Worm (Caenorhabditis elegans): ENCODE measurements around the gene B0334.4.

Gene B0334.4

DNA sequence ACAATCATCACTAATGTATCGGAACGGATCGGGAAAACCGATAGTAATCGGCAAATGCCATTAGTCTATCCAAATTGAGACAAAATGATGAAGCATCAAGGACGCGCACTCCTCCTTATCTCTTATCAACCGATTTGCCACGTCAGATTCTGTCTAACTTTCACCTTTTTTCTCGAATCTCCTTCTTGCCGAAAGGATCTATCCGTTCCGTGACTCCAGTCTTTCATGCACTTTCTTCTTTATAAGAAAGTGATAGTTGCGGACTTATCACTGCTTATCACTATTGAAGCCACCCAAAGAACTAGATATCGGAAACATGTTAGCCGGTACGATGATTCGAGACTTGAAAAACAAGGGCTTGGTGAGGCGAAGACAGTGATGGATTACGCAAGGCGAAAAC, 6.5 kb downstream of the B0334.4 start:
- TF ChIP-seq W03F9.2 (tag; optimal IDR thresholded peaks at IDR 0.05) = no peak
- TF ChIP-seq dao-5 (tag; optimal IDR thresholded peaks at IDR 0.05) = no peak
- no peak for TF ChIP-seq him-1 (tag; optimal IDR thresholded peaks at IDR 0.05)

DNA sequence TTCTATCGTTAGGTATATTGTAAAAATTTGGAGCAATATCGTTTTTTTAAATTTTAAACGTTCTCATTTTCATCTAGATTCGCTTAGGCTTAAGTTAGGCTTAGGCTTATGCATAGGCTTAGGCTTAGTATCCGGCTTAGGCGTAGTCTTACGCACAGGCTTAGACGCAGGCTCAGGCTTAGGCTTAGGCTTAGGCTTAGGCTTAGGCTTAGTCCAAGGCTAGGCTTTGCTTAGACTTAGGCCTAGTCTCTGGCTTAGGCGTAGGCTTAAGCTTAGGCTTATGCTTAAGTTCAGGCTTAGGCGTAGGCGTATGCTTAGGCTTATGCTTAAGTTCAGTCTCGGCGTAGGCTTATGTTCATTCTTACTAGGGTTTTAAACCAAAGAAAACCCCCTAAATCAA, 8.3 kb downstream of the B0334.4 start:
- TF ChIP-seq W03F9.2 (tag; optimal IDR thresholded peaks at IDR 0.05) (no peak), dao-5 (tag; optimal IDR thresholded peaks at IDR 0.05) (no peak), him-1 (tag; optimal IDR thresholded peaks at IDR 0.05) (no peak)

DNA sequence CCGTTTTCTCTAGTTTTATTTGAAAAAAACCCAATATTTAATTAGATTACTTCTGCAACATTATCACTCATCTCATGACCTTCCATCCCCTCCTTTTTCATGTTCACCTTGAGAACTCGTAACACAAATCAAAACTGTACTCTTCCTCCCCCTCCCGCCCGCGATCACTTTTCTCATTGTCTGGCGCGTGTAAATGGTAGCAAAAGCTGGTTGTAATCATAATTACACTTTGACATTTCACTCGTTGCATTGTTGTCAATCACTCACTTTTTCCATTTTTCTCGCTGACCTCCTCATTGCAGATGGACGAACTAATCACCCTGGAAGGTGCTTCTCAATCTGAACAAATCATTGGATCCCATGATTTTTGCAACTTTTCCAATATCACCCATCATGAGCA, 14.9 kb downstream of the B0334.4 start, which contains the start of gene npr-41:
npr-41 (plus strand) TSS at position 301 of the 400 bp plus-strand sequence.
- TF ChIP-seq W03F9.2 (tag; optimal IDR thresholded peaks at IDR 0.05) = no peak

DNA sequence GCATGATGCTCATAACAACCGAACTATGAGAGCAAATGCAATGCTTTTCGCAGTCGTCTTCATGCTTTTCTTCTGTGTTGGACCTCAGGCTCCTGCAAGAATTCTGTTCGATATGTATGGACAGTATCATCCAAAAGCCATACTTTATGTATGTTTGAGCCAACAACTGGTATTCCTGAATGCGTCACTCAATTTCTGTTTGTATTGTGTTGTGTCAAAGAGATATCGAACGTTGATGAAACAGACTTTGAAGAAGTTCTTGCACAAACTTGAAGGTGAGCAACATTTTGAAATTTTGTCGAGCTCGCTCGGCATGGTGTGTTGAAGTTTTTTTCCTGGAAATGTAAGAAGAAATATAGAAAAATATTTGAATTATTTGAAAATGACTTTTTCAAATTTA, 17.4 kb downstream of the B0334.4 start:
- TF ChIP-seq him-1 (tag; optimal IDR thresholded peaks at IDR 0.05) (no peak), dao-5 (tag; optimal IDR thresholded peaks at IDR 0.05) (no peak), W03F9.2 (tag; optimal IDR thresholded peaks at IDR 0.05) (no peak)

DNA sequence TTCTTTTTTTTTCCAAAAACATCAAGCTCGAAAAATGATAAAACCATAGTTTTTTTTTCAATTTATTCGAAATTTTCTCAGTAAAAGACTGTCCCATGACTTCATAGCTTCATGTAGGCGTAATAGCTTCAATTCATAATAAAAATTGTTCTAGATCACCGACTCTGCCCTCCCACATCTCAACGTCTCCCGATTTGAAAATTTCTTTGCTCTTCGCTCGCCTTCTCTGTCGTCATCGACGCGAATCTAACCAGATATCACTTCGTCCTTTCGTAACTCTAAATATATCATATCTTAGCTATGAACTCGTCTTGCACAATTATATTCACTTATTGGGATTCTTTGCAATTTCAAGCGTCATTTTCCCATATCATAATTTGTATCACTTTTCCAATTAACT, 19.3 kb downstream of the B0334.4 start, which contains the start of gene srh-44:
srh-44 (plus strand) TSS at position 301 of the 400 bp plus-strand sequence.
- TF ChIP-seq dao-5 (tag; optimal IDR thresholded peaks at IDR 0.05) (no peak), him-1 (tag; optimal IDR thresholded peaks at IDR 0.05) (no peak)

DNA sequence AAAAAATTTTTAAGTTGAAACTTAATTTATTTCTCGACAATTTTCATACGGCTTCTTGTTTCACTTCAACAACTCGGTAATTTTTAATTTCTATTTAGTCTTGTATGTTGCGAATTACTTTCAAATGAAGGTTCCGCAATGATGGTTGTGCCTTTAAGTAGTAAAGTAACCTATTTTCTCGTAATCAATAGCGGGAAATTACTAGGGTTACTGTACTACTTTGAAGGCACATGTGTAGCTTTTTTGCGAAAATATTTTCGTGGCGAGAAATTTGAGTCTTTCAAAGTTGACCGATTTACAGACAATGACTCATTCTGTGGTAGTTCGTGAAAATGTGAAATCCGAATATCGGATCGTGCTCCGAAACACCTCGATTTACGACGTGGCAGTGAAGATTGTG, 22.7 kb downstream of the B0334.4 start, which contains the start of gene B0334.10:
B0334.10 (plus strand) TSS at position 301 of the 400 bp plus-strand sequence.
- no peak for TF ChIP-seq W03F9.2 (tag; optimal IDR thresholded peaks at IDR 0.05)
- TF ChIP-seq dao-5 (tag; optimal IDR thresholded peaks at IDR 0.05) = no peak
- no peak for TF ChIP-seq him-1 (tag; optimal IDR thresholded peaks at IDR 0.05)

DNA sequence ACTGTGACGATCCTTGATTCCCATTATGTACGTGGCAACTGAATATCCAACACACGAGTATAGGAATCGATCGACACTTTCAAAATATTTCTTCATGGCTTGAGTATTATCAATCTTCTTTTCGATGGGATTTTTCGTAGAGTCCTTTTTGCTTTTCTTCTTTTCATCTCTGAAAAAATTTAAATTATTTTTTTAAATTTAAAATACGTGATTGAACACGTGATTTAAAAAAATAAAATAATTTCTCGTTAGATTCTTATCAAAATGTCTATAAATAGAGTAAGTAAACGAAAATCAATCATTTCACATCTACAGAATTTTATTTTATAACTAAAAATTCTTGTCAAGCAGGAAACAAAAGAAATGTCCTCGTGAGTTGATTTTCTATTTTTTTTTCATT, 25.8 kb downstream of the B0334.4 start, which contains the start of gene Y62F5A.10:
Y62F5A.10 (plus strand) TSS at position 301 of the 400 bp plus-strand sequence.
- no peak for TF ChIP-seq W03F9.2 (tag; optimal IDR thresholded peaks at IDR 0.05)
- TF ChIP-seq him-1 (tag; optimal IDR thresholded peaks at IDR 0.05) = no peak
- TF ChIP-seq dao-5 (tag; optimal IDR thresholded peaks at IDR 0.05) = no peak

DNA sequence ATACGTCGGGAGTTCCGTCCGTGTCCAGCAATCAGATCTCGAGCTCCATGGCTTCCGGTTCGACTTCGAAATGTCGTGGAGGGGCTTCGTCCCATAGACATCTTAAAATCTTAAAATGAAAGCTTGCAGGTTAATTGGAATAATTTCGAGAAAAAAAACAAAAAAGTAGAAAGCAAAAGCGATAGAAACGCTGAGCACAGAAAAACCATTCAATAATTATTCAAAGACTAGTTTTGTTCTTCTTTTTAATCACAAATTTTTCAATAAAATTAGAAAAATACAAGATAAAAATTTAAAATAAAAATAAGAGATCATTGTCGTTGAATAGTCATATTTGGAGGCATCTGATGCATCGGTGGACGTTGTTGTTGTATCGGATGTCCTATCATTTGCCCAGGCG, 31.5 kb downstream of the B0334.4 start, which contains the start of gene age-1:
age-1 (minus strand) TSS at position 101 of the 400 bp plus-strand sequence.
- TF ChIP-seq W03F9.2 (tag; optimal IDR thresholded peaks at IDR 0.05) = no peak
- no peak for TF ChIP-seq dao-5 (tag; optimal IDR thresholded peaks at IDR 0.05)
- TF ChIP-seq him-1 (tag; optimal IDR thresholded peaks at IDR 0.05) = no peak

DNA sequence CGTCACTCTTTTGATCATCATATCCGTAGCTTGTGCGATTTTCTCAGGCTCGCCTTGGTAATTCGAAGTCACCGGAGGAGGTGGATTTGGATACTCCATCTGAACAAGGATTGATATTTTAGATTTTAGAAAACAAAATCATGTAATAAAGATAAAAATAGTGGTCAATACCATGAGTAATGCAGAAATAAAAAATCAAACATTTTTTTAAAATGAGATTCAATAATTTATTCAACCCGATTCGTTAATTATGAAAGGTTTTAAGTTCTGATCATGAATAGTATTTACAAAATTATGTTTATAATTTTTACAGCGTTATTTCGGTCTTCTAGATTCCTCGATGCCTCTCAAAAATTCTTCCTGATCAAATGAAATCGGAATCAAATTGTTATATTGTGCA, 38.2 kb downstream of the B0334.4 start, which contains the start of gene mdt-8:
mdt-8 (minus strand) TSS at position 101 of the 400 bp plus-strand sequence.
- TF ChIP-seq W03F9.2 (tag; optimal IDR thresholded peaks at IDR 0.05) (no peak), him-1 (tag; optimal IDR thresholded peaks at IDR 0.05) (no peak), dao-5 (tag; optimal IDR thresholded peaks at IDR 0.05) (no peak)

DNA sequence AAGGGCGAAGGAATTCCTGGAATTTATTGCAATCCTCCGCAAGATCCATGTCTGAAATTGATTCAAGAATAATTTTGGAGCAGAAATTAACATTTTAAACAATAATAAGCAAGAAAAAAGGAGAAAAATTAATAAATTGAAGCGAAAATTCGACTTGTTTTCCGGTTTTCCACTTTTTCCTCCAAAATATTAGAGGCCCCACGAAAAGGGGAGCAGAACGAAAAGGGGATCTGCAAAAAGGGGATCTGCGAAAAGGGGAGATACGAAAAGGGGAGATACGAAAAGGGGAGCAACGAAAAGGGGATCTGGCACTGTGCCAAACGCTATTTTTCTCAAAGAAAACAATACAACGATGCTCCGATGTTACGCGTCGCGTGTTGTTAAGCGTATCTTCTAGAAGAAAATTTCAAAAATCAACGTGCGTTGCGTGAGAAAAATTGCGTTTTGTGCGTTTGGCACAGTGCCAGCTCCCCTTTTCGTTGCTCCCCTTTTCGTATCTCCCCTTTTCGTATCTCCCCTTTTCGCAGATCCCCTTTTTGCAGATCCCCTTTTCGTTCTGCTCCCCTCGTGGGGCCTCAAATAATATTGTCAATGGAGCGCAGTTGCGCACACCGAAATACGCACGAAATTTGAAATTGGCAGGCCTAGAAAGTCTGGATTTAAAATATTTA, 39.1 kb downstream of the B0334.4 start, which contains the start of gene Y62F5A.12:
Y62F5A.12 (minus strand) TSS at position 51 of the 671 bp plus-strand sequence.
- TF ChIP-seq him-1 (tag; optimal IDR thresholded peaks at IDR 0.05) (peak; percentile 62), W03F9.2 (tag; optimal IDR thresholded peaks at IDR 0.05) (peak; percentile 57)

DNA sequence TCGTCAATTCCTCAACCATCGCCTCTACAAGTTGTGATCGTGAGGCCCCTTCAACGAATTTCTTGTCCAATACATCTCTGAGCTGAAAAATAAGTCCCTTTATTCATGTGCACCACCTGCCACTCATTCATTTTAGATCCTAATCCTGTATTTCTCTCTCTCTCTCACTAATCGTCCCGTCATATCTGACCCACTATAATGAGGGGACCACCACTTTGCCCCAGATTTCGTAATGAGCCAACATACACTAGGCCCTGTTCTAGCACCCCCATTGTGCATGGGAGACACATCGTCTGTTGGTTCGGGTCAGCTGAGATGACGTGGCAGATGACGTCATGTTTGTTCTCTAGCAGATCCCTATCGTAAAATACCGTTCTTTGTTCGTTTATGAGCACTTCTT, 39.9 kb downstream of the B0334.4 start:
- no peak for TF ChIP-seq W03F9.2 (tag; optimal IDR thresholded peaks at IDR 0.05)
- no peak for TF ChIP-seq him-1 (tag; optimal IDR thresholded peaks at IDR 0.05)
- TF ChIP-seq dao-5 (tag; optimal IDR thresholded peaks at IDR 0.05) = no peak

DNA sequence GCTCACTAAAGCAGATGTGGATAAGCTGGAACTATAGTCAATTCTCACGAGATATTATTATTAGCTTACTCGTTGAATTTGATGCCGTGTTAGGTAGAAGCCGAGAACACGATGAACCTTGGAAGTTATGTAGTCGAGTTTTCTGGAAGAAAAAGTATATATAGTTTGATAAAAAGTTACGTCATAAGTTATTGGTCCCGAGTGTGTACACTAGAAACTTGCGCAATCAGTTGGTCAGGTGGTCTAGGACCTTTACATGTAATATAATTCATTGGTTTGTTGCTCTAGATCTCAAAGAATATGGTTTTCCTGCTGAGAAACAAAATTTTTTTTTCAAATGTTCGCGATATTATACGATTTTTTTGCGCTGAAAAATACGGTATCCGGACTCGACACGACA, 40.4 kb downstream of the B0334.4 start:
- TF ChIP-seq him-1 (tag; optimal IDR thresholded peaks at IDR 0.05) = no peak
- TF ChIP-seq dao-5 (tag; optimal IDR thresholded peaks at IDR 0.05) = no peak
- TF ChIP-seq W03F9.2 (tag; optimal IDR thresholded peaks at IDR 0.05) = no peak

DNA sequence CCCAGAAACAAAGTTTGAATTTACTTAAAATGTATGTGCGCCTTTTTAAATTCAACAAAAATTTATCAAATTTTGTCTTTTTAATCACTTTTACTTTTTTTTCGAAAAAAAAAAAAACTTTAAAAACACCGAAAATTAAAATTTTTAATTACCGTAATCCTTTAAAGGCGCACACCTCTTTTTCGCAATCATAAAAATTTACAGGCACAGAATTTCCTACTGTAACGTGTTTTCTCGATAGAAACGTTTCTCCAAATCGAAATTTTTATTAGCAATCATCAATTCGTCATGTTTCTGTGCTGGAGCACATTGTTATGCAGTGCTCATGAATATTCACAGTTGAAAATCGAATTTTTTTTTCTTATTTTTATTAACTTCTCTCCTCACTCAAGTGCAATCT, 41.0 kb downstream of the B0334.4 start:
- TF ChIP-seq W03F9.2 (tag; optimal IDR thresholded peaks at IDR 0.05) (no peak), dao-5 (tag; optimal IDR thresholded peaks at IDR 0.05) (no peak), him-1 (tag; optimal IDR thresholded peaks at IDR 0.05) (no peak)

DNA sequence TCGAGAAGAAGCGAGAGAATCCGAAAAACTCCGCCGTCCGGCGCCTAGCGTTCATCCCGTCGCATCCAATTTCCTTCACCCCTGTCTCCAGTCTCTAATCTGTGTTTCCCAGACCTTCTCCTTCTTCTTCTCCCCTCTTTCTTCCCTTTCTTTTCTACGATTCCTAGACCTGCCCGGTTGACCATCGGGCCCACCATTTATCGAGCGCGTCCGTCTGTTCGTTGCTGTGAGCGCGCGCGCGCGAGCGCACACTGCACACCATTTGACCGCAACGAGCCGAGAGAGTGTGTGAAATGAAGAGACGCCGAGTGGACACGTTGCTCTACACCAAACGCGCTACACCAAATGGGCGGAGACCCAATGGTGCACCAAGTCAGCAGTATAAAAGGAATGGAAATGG, 41.6 kb downstream of the B0334.4 start:
- TF ChIP-seq dao-5 (tag; optimal IDR thresholded peaks at IDR 0.05) = no peak
- TF ChIP-seq W03F9.2 (tag; optimal IDR thresholded peaks at IDR 0.05) = no peak
- no peak for TF ChIP-seq him-1 (tag; optimal IDR thresholded peaks at IDR 0.05)

DNA sequence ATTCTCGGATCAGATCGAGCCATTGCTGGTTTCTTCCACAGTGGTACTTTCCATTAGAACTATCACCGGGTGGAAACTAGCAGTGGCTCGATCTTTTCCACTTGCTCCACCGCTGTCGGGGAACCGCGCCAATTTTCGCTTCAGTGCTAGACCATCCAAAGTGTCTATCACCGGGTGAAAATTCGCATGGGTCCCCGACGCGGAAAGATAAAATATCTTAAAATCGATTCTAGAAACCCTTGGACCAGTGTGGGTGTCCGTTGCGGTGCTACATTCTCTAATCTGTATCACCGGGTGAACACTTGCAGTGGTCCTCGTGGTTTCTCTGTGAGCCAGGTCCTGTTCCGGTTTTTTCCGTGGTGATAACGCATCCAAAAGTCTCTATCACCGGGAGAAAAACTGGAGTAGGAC, 42.1 kb downstream of the B0334.4 start:
- no peak for TF ChIP-seq him-1 (tag; optimal IDR thresholded peaks at IDR 0.05)
- TF ChIP-seq W03F9.2 (tag; optimal IDR thresholded peaks at IDR 0.05) = no peak
- no peak for TF ChIP-seq dao-5 (tag; optimal IDR thresholded peaks at IDR 0.05)

Measured in whole organism, L4/young adult.